Worm (Caenorhabditis elegans) whole organism, L1 larva: ENCODE data around the gene math-40.

Experiments
- ces-1 ChIP-seq: fragments of 150-350 bp; optimal IDR thresholded peaks from 2 replicates; lab custom pipeline; 2014; ENCODE audit warnings: missing biosample characterization, missing genetic modification reagents, missing genetic modification characterization
- elt-3 ChIP-seq, 6 experiments: fragments of 150-350 bp in 1 of 6; sonication (generic microtip); optimal IDR thresholded peaks; 2 replicates each; lab custom pipeline; 2017 to 2018; ENCODE audit warnings: missing biosample characterization in 6 of 6, missing genetic modification characterization in 6 of 6, inconsistent platforms in 1 of 6

DNA sequence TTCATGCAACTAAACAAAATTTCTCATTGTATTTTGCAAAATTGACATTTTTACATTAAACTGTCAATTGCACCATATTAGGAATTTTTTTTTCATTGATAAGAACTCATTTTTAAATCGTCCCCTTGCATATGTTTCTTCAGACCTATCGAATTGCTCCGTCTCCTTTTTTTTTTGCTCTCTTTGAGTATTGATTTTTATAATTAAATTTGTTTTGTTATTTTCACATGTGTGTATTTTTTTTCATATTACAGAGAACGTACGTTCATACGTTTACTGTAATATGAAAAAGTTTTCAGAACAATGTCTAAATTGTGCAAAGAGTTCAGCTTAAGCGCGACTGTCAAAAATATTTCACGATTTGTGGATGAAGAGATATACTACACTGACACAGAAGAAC lies 38.7 kb downstream of the math-40 start, which contains the start of gene math-14:
- no peak for TF ChIP-seq elt-3 (tag; optimal IDR thresholded peaks at IDR 0.05; lab: Kevin White, UChicago)
- TF ChIP-seq ces-1 (GFP tag; lab: Kevin White, UChicago), result no peak
